Worm (Caenorhabditis elegans) whole organism, L4 larva: ENCODE results near the gene str-73.

Source experiments
- F10B5.3 ChIP-seq: sonication (generic microtip); optimal IDR thresholded peaks from 2 replicates; lab custom pipeline; 2016; ENCODE audit warnings: mild to moderate bottlenecking, missing genetic modification characterization, missing compliant biosample characterization
- F37D6.2 ChIP-seq: sonication (generic microtip); optimal IDR thresholded peaks from 2 replicates; lab custom pipeline; 2016; ENCODE audit warnings: mild to moderate bottlenecking, missing genetic modification characterization, missing compliant biosample characterization
- F44E2.7 ChIP-seq: fragments of 200-800 bp; sonication (Bioruptor generic); IDR thresholded peaks from 2 replicates; pipeline ENCODE4 v2.1.2; 2022; ENCODE audit warnings: missing genetic modification characterization, missing compliant biosample characterization
- R02D3.7 ChIP-seq: fragments of 150-350 bp; sonication (generic microtip); optimal IDR thresholded peaks from 3 replicates; lab custom pipeline; 2014; ENCODE audit warnings: missing biosample characterization, missing genetic modification characterization
- Y105C5A.15 ChIP-seq: fragments of 200-800 bp; sonication (Bioruptor generic); IDR thresholded peaks from 2 replicates; pipeline ENCODE4 v1.3.6; 2022; ENCODE audit warnings: missing genetic modification characterization, missing compliant biosample characterization
- Y5F2A.4 ChIP-seq: fragments of 200-800 bp; sonication (Bioruptor generic); optimal IDR thresholded peaks from 2 replicates; lab custom pipeline; 2018; ENCODE audit warnings: mild to moderate bottlenecking, missing genetic modification characterization, missing compliant biosample characterization
- Y75B8A.6 ChIP-seq: fragments of 200-800 bp; sonication (Bioruptor generic); IDR thresholded peaks from 2 replicates; pipeline ENCODE4 v1.3.6; 2022; ENCODE audit warnings: missing genetic modification reagents, missing genetic modification characterization, missing compliant biosample characterization
- aha-1 ChIP-seq: fragments of 150-350 bp; peaks from one replicate; lab custom pipeline; 2014; ENCODE audit warnings: missing biosample characterization, missing genetic modification characterization
- ama-1 ChIP-seq: fragments of 150-350 bp; optimal IDR thresholded peaks from 2 replicates; lab custom pipeline; 2014; ENCODE audit warnings: inconsistent platforms, mixed read lengths
- ceh-28 ChIP-seq: fragments of 150-350 bp; optimal IDR thresholded peaks from 2 replicates; lab custom pipeline; 2014; ENCODE audit warnings: missing biosample characterization, missing genetic modification reagents, missing genetic modification characterization
- ceh-32 ChIP-seq: sonication (generic microtip); optimal IDR thresholded peaks from 2 replicates; lab custom pipeline; 2016; ENCODE audit warnings: mild to moderate bottlenecking, missing genetic modification characterization, missing compliant biosample characterization; ENCODE audit not compliant: poor library complexity
- ces-1 ChIP-seq: fragments of 150-350 bp; sonication (generic microtip); optimal IDR thresholded peaks from 4 replicates; lab custom pipeline; 2014; ENCODE audit warnings: missing biosample characterization, missing genetic modification reagents, missing genetic modification characterization
- daf-12 ChIP-seq: fragments of 150-350 bp; optimal IDR thresholded peaks from 2 replicates; lab custom pipeline; 2014; ENCODE audit warnings: missing biosample characterization, missing genetic modification reagents, missing genetic modification characterization
- daf-19 ChIP-seq: fragments of 200-800 bp; sonication (Bioruptor generic); conservative IDR thresholded peaks from 2 replicates; pipeline ENCODE4 v1.3.6; 2022; ENCODE audit warnings: missing genetic modification characterization, missing compliant biosample characterization
- dmd-9 ChIP-seq: fragments of 200-800 bp; sonication (Bioruptor generic); IDR thresholded peaks from 2 replicates; pipeline ENCODE4 v1.3.6; 2022; ENCODE audit warnings: missing genetic modification reagents, missing genetic modification characterization, missing compliant biosample characterization
- duxl-1 ChIP-seq: sonication (generic microtip); optimal IDR thresholded peaks from 2 replicates; lab custom pipeline; 2016; ENCODE audit warnings: mild to moderate bottlenecking, missing genetic modification characterization, moderate library complexity, missing compliant biosample characterization; ENCODE audit not compliant: poor library complexity
- fkh-10 ChIP-seq: fragments of 150-350 bp; optimal IDR thresholded peaks from 2 replicates; lab custom pipeline; 2014; ENCODE audit warnings: missing biosample characterization, missing genetic modification reagents, missing genetic modification characterization
- gei-8 ChIP-seq: fragments of 200-800 bp; sonication (Bioruptor generic); optimal IDR thresholded peaks from 2 replicates; lab custom pipeline; 2018; ENCODE audit warnings: mild to moderate bottlenecking, missing genetic modification characterization, missing compliant biosample characterization
- hlh-30 ChIP-seq: sonication (generic microtip); optimal IDR thresholded peaks from 2 replicates; lab custom pipeline; 2017; ENCODE audit warnings: antibody characterized with exemption, mild to moderate bottlenecking, missing genetic modification characterization, missing compliant biosample characterization; ENCODE audit not compliant: insufficient read depth
- lin-15B ChIP-seq: fragments of 150-350 bp; sonication (generic microtip); optimal IDR thresholded peaks from 3 replicates; lab custom pipeline; 2014; ENCODE audit warnings: missing biosample characterization, missing genetic modification characterization
- lin-29 ChIP-seq: fragments of 200-800 bp; sonication (Bioruptor generic); IDR thresholded peaks from 2 replicates; pipeline ENCODE4 v1.3.6; 2022; ENCODE audit warnings: missing genetic modification reagents, missing genetic modification characterization, missing compliant biosample characterization
- lin-38 ChIP-seq: fragments of 200-800 bp; sonication (Bioruptor generic); IDR thresholded peaks from 2 replicates; pipeline ENCODE4 v1.3.6; 2022; ENCODE audit warnings: missing genetic modification reagents, missing genetic modification characterization, missing compliant biosample characterization
- lir-3 ChIP-seq: sonication (generic microtip); optimal IDR thresholded peaks from 2 replicates; lab custom pipeline; 2016; ENCODE audit warnings: mild to moderate bottlenecking, missing genetic modification characterization, missing compliant biosample characterization
- lsy-2 ChIP-seq, 2 experiments: fragments of 150-350 bp in 1 of 2; sonication (generic microtip) in 1 of 2; optimal IDR thresholded peaks; 2 replicates each; lab custom pipeline; 2014 to 2017; ENCODE audit warnings: missing biosample characterization in 2 of 2, missing genetic modification characterization in 2 of 2
- madf-9 ChIP-seq: fragments of 200-800 bp; sonication (Bioruptor generic); conservative IDR thresholded peaks from 2 replicates; pipeline ENCODE4 v1.3.6; 2022; ENCODE audit warnings: missing genetic modification reagents, missing genetic modification characterization, missing compliant biosample characterization
- nhr-11 ChIP-seq: fragments of 150-350 bp; optimal IDR thresholded peaks from 2 replicates; lab custom pipeline; 2014; ENCODE audit warnings: missing biosample characterization, missing genetic modification characterization
- nhr-25 ChIP-seq: sonication (generic microtip); optimal IDR thresholded peaks from 2 replicates; lab custom pipeline; 2017; ENCODE audit warnings: missing genetic modification characterization, mild to moderate bottlenecking, missing compliant biosample characterization, antibody characterized with exemption, moderate library complexity, borderline replicate concordance; ENCODE audit not compliant: insufficient read depth
- nhr-48 ChIP-seq: sonication (generic microtip); optimal IDR thresholded peaks from 2 replicates; lab custom pipeline; 2016; ENCODE audit warnings: mild to moderate bottlenecking, missing genetic modification characterization, missing compliant biosample characterization
- nhr-6 ChIP-seq: fragments of 150-350 bp; optimal IDR thresholded peaks from 2 replicates; lab custom pipeline; 2014; ENCODE audit warnings: missing biosample characterization, missing genetic modification characterization
- pha-4 ChIP-seq, 2 experiments: fragments of 150-350 bp in 1 of 2; fragments of 200-800 bp in 1 of 2; sonication (Bioruptor generic) in 1 of 2; IDR thresholded peaks in 1 of 2; optimal IDR thresholded peaks in 1 of 2; 2 replicates each; pipeline versions ENCODE4 v1.3.6 to Lab custom; 2014 to 2022; ENCODE audit warnings: missing genetic modification characterization in 2 of 2, missing genetic modification reagents in 2 of 2, missing biosample characterization in 1 of 2, missing compliant biosample characterization in 1 of 2
- saeg-2 ChIP-seq: fragments of 200-800 bp; sonication (Bioruptor generic); IDR thresholded peaks from 2 replicates; pipeline ENCODE4 v1.3.6; 2022; ENCODE audit warnings: missing genetic modification reagents, missing genetic modification characterization, missing compliant biosample characterization
- snpc-1.2 ChIP-seq: fragments of 200-800 bp; sonication (Bioruptor generic); IDR thresholded peaks from 2 replicates; pipeline ENCODE4 v1.3.6; 2022; ENCODE audit warnings: missing genetic modification reagents, missing genetic modification characterization, missing compliant biosample characterization
- spr-1 ChIP-seq: sonication (generic microtip); optimal IDR thresholded peaks from 2 replicates; lab custom pipeline; 2016; ENCODE audit warnings: mild to moderate bottlenecking, missing genetic modification characterization, missing compliant biosample characterization
- tra-1 ChIP-seq: fragments of 200-800 bp; sonication (Bioruptor generic); IDR thresholded peaks from 2 replicates; pipeline ENCODE4 v1.3.6; 2022; ENCODE audit warnings: missing genetic modification reagents, missing genetic modification characterization, missing compliant biosample characterization
- unc-39 ChIP-seq: sonication (generic microtip); optimal IDR thresholded peaks from 2 replicates; lab custom pipeline; 2017; ENCODE audit warnings: missing biosample characterization, missing genetic modification characterization
- zag-1 ChIP-seq: fragments of 150-350 bp; optimal IDR thresholded peaks from 2 replicates; lab custom pipeline; 2014; ENCODE audit warnings: missing biosample characterization, missing genetic modification characterization

str-73 gene

ce11 chrV:16419769-16420168, 10.3 kb upstream of the str-73 start, which contains the start of gene F26D2.16:
Gene F26D2.16 (minus strand): TSS chrV:16419869.
- TF ChIP-seq F37D6.2 (tag; lab: Kevin White, UChicago) (no peak), aha-1 (tag; lab: Kevin White, UChicago) (peak; percentile 81)

ce11 chrV:16420696-16421095, 9.3 kb upstream of the str-73 start, which contains the start of gene srw-48:
Gene srw-48 (plus strand): TSS chrV:16420996.
- no peak for TF ChIP-seq daf-12
- TF ChIP-seq gei-8 (GFP tag; lab: Kevin White, UChicago), result no peak
- TF ChIP-seq lin-29 (GFP tag; lab: Robert Waterston, UW), result no peak
- TF ChIP-seq nhr-48 (tag; lab: Kevin White, UChicago), result no peak
- TF ChIP-seq pha-4 (GFP tag; IDR thresholded peaks at IDR 0.05; lab: Robert Waterston, UW), result no peak
- TF ChIP-seq pha-4 (tag; optimal IDR thresholded peaks at IDR 0.05; lab: Kevin White, UChicago), result no peak
- TF ChIP-seq daf-19, result no peak

ce11 chrV:16424428-16424827, 5.6 kb upstream of the str-73 start, which contains the start of gene srw-29:
Gene srw-29 (minus strand): TSS chrV:16424528.
- TF ChIP-seq ces-1 (GFP tag; lab: Kevin White, UChicago), result no peak
- no peak for TF ChIP-seq F10B5.3
- no peak for TF ChIP-seq duxl-1 (tag; lab: Kevin White, UChicago)
- TF ChIP-seq lir-3, result no peak
- no peak for TF ChIP-seq lsy-2 (tag; optimal IDR thresholded peaks at IDR 0.05; lab: Kevin White, UChicago)
- TF ChIP-seq F44E2.7 (GFP tag; lab: Robert Waterston, UW), result no peak
- no peak for TF ChIP-seq zag-1 (tag; lab: Kevin White, UChicago)
- no peak for TF ChIP-seq nhr-25 (tag; lab: Kevin White, UChicago)
- TF ChIP-seq hlh-30 (tag; lab: Kevin White, UChicago), result no peak
- no peak for TF ChIP-seq nhr-11 (tag; lab: Kevin White, UChicago)
- TF ChIP-seq tra-1 (GFP tag; lab: Robert Waterston, UW), result no peak
- no peak for TF ChIP-seq R02D3.7 (tag; lab: Kevin White, UChicago)
- no peak for TF ChIP-seq nhr-6 (tag; lab: Kevin White, UChicago)
- TF ChIP-seq, all 104 proteins: peak for 0

ce11 chrV:16429503-16429902, 537 bp upstream of the str-73 start, which contains the start of gene F26D2.10:
Gene F26D2.10 (minus strand): TSS chrV:16429603.
- TF ChIP-seq ama-1 (lab: Kevin White, UChicago) (no peak), ceh-32 (tag; lab: Kevin White, UChicago) (no peak), Y5F2A.4 (GFP tag; lab: Kevin White, UChicago) (no peak), ceh-28 (no peak), unc-39 (tag; lab: Kevin White, UChicago) (no peak), lin-15B (no peak), snpc-1.2 (GFP tag; lab: Robert Waterston, UW) (no peak), zag-1 (tag; lab: Kevin White, UChicago) (no peak), madf-9 (GFP tag; lab: Robert Waterston, UW) (no peak), duxl-1 (tag; lab: Kevin White, UChicago) (no peak), fkh-10 (no peak), lin-38 (no peak), saeg-2 (no peak), dmd-9 (GFP tag; lab: Robert Waterston, UW) (no peak), pha-4 (GFP tag; IDR thresholded peaks at IDR 0.05; lab: Robert Waterston, UW) (no peak), pha-4 (tag; optimal IDR thresholded peaks at IDR 0.05; lab: Kevin White, UChicago) (no peak), Y75B8A.6 (GFP tag; lab: Robert Waterston, UW) (no peak), lir-3 (no peak), spr-1 (tag; lab: Kevin White, UChicago) (no peak), Y105C5A.15 (GFP tag; lab: Robert Waterston, UW) (no peak)
